Fruit fly (Drosophila melanogaster) whole organism, embryonic: ENCODE measurements around the gene Rab3GAP1.

Source experiments
- Adf1 ChIP-seq: fragments of 200-800 bp; sonication (Bioruptor generic); IDR thresholded peaks from 2 replicates; pipeline ENCODE4 v1.3.6; 2022; ENCODE audit warnings: missing biosample characterization, missing genetic modification characterization
- Bgb ChIP-seq: fragments of 200-800 bp; sonication (Bioruptor generic); IDR thresholded peaks from 2 replicates; pipeline ENCODE4 v1.3.6; 2022; ENCODE audit warnings: missing biosample characterization, missing genetic modification characterization; ENCODE audit not compliant: partially characterized antibody
- BtbVII ChIP-seq: fragments of 200-800 bp; sonication (Bioruptor generic); optimal IDR thresholded peaks from 3 replicates; lab custom pipeline; 2017; ENCODE audit warnings: missing biosample characterization, mild to moderate bottlenecking, missing genetic modification characterization
- CG1024 ChIP-seq: fragments of 200-800 bp; sonication (Bioruptor generic); IDR thresholded peaks from 2 replicates; pipeline ENCODE4 v1.3.6; 2022; ENCODE audit warnings: missing biosample characterization, missing genetic modification characterization
- CG10274 ChIP-seq: fragments of 200-800 bp; sonication (Bioruptor generic); optimal IDR thresholded peaks from 3 replicates; lab custom pipeline; 2017; ENCODE audit warnings: missing biosample characterization, mild to moderate bottlenecking, missing genetic modification characterization
- CG10366 ChIP-seq: fragments of 200-800 bp; sonication (Bioruptor generic); IDR thresholded peaks from 2 replicates; pipeline ENCODE4 v1.3.6; 2022; ENCODE audit warnings: missing biosample characterization, missing genetic modification characterization
- CG10543 ChIP-seq: fragments of 200-800 bp; sonication (Bioruptor generic); optimal IDR thresholded peaks from 3 replicates; lab custom pipeline; 2017; ENCODE audit warnings: missing biosample characterization, mild to moderate bottlenecking, missing genetic modification characterization, moderate library complexity
- CG11696 ChIP-seq: fragments of 200-800 bp; sonication (Bioruptor generic); IDR thresholded peaks from 2 replicates; pipeline ENCODE4 v1.3.6; 2022; ENCODE audit warnings: missing biosample characterization, missing genetic modification characterization
- CG1233 ChIP-seq: fragments of 200-800 bp; sonication (Bioruptor generic); optimal IDR thresholded peaks from 4 replicates; lab custom pipeline; 2018; ENCODE audit warnings: missing biosample characterization, mild to moderate bottlenecking, missing genetic modification characterization
- CG13287 ChIP-seq: fragments of 200-800 bp; sonication (Bioruptor generic); IDR thresholded peaks from 2 replicates; pipeline ENCODE4 v1.3.6; 2022; ENCODE audit warnings: missing biosample characterization, missing genetic modification characterization; ENCODE audit not compliant: partially characterized antibody
- CG14050 ChIP-seq: fragments of 200-800 bp; sonication (Bioruptor generic); IDR thresholded peaks from 3 replicates; pipeline ENCODE4 v1.3.6; 2022; ENCODE audit warnings: missing biosample characterization, missing genetic modification characterization
- CG17361 ChIP-seq: fragments of 200-800 bp; sonication (Bioruptor generic); IDR thresholded peaks from 3 replicates; pipeline ENCODE4 v1.3.6; 2022; ENCODE audit warnings: missing biosample characterization, missing genetic modification characterization
- CG17829 ChIP-seq: fragments of 200-800 bp; optimal IDR thresholded peaks from 2 replicates; lab custom pipeline; 2019; ENCODE audit warnings: missing biosample characterization, mild to moderate bottlenecking, missing genetic modification characterization, moderate library complexity
- CG1832 ChIP-seq: fragments of 200-800 bp; sonication (Bioruptor generic); optimal IDR thresholded peaks from 2 replicates; lab custom pipeline; 2017; ENCODE audit warnings: missing biosample characterization, mild to moderate bottlenecking, missing genetic modification characterization, inconsistent platforms
- CG2199 ChIP-seq: fragments of 200-800 bp; sonication (Bioruptor generic); IDR thresholded peaks from 3 replicates; pipeline ENCODE4 v1.3.6; 2022; ENCODE audit warnings: missing biosample characterization, missing genetic modification characterization
- CG3163 ChIP-seq: fragments of 200-800 bp; sonication (Bioruptor generic); optimal IDR thresholded peaks from 3 replicates; lab custom pipeline; 2016; ENCODE audit warnings: missing biosample characterization, missing genetic modification characterization
- CG3847 ChIP-seq: fragments of 200-800 bp; sonication (Bioruptor generic); IDR thresholded peaks from 2 replicates; pipeline ENCODE4 v1.3.6; 2022; ENCODE audit warnings: missing biosample characterization, missing genetic modification characterization
- CG6854 ChIP-seq: fragments of 200-800 bp; sonication (Bioruptor generic); optimal IDR thresholded peaks from 3 replicates; lab custom pipeline; 2017; ENCODE audit warnings: missing biosample characterization, mild to moderate bottlenecking, missing genetic modification characterization
- CG9932 ChIP-seq: fragments of 200-800 bp; sonication (Bioruptor generic); IDR thresholded peaks from 2 replicates; pipeline ENCODE4 v1.3.6; 2022; ENCODE audit warnings: missing biosample characterization, missing genetic modification characterization
- Dll ChIP-seq: fragments of 200-800 bp; sonication (Bioruptor generic); IDR thresholded peaks from 4 replicates; pipeline ENCODE4 v1.3.6; 2022; ENCODE audit warnings: missing biosample characterization, missing genetic modification characterization; ENCODE audit not compliant: partially characterized antibody
- E2f2 ChIP-seq: fragments of 200-800 bp; sonication (Bioruptor generic); IDR thresholded peaks from 2 replicates; pipeline ENCODE4 v1.3.6; 2022; ENCODE audit warnings: missing biosample characterization, missing genetic modification characterization
- Gsc ChIP-seq: fragments of 200-800 bp; sonication (Bioruptor generic); IDR thresholded peaks from 2 replicates; pipeline ENCODE4 v1.3.6; 2022; ENCODE audit warnings: missing biosample characterization, missing genetic modification characterization
- Hmr ChIP-seq: fragments of 200-800 bp; sonication (Bioruptor generic); optimal IDR thresholded peaks from 3 replicates; lab custom pipeline; 2017; ENCODE audit warnings: mild to moderate bottlenecking, missing biosample characterization, missing genetic modification reagents, missing genetic modification characterization
- MESR4 ChIP-seq: fragments of 200-800 bp; sonication (Bioruptor generic); optimal IDR thresholded peaks from 2 replicates; lab custom pipeline; 2018; ENCODE audit warnings: missing biosample characterization, mild to moderate bottlenecking, missing genetic modification characterization, moderate library complexity
- Med ChIP-seq: fragments of 200-800 bp; sonication (Bioruptor generic); peaks from one replicate; lab custom pipeline; 2016; ENCODE audit warnings: missing biosample characterization, missing genetic modification characterization, mild to moderate bottlenecking, inconsistent platforms, moderate library complexity
- NK7.1 ChIP-seq: fragments of 200-800 bp; sonication (Bioruptor generic); optimal IDR thresholded peaks from 3 replicates; lab custom pipeline; 2016; ENCODE audit warnings: missing biosample characterization, missing genetic modification characterization
- Nf-YA ChIP-seq: fragments of 200-800 bp; sonication (Bioruptor generic); IDR thresholded peaks from 2 replicates; pipeline ENCODE4 v1.3.6; 2022; ENCODE audit warnings: missing biosample characterization, missing genetic modification characterization
- Oaz ChIP-seq: fragments of 200-800 bp; sonication (Bioruptor generic); IDR thresholded peaks from 2 replicates; pipeline ENCODE4 v1.3.6; 2022; ENCODE audit warnings: missing biosample characterization, missing genetic modification characterization
- Side ChIP-seq: fragments of 200-800 bp; sonication (Bioruptor generic); optimal IDR thresholded peaks from 2 replicates; lab custom pipeline; 2016; ENCODE audit warnings: missing biosample characterization, missing genetic modification characterization
- Sry-δ ChIP-seq: fragments of 200-800 bp; sonication (Bioruptor generic); optimal IDR thresholded peaks from 2 replicates; lab custom pipeline; 2016; ENCODE audit warnings: missing biosample characterization, missing genetic modification characterization
- Trl ChIP-seq, 3 experiments: fragments of >200 bp in 2 of 3; fragments of 200-800 bp in 1 of 3; sonication (Bioruptor generic) in 1 of 3; optimal IDR thresholded peaks; 2 replicates in 1 of 3; 3 replicates in 2 of 3; lab custom pipeline; 2016 to 2017; ENCODE audit warnings: missing biosample characterization in 1 of 3, missing genetic modification characterization in 1 of 3
- bcd ChIP-seq: fragments of 200-800 bp; sonication (Bioruptor generic); optimal IDR thresholded peaks from 2 replicates; lab custom pipeline; 2017; ENCODE audit warnings: missing biosample characterization, mild to moderate bottlenecking, missing genetic modification characterization
- bowl ChIP-seq: fragments of 200-800 bp; sonication (Bioruptor generic); IDR thresholded peaks from 2 replicates; pipeline ENCODE4 v1.3.6; 2022; ENCODE audit warnings: missing biosample characterization, missing genetic modification characterization
- cas ChIP-seq: fragments of 200-800 bp; sonication (Bioruptor generic); IDR thresholded peaks from 2 replicates; pipeline ENCODE4 v1.3.6; 2022; ENCODE audit warnings: missing biosample characterization, missing genetic modification characterization
- cato ChIP-seq: fragments of 200-800 bp; sonication (Bioruptor generic); optimal IDR thresholded peaks from 2 replicates; lab custom pipeline; 2016; ENCODE audit warnings: missing biosample characterization, missing genetic modification characterization, borderline replicate concordance
- cg ChIP-seq: fragments of 200-800 bp; sonication (Bioruptor generic); optimal IDR thresholded peaks from 3 replicates; lab custom pipeline; 2019; ENCODE audit warnings: missing biosample characterization, mild to moderate bottlenecking, missing genetic modification characterization, moderate library complexity
- chinmo ChIP-seq: fragments of 200-800 bp; sonication (Bioruptor generic); IDR thresholded peaks from 4 replicates; pipeline ENCODE4 v1.3.6; 2022; ENCODE audit warnings: missing biosample characterization, missing genetic modification characterization; ENCODE audit not compliant: partially characterized antibody
- eve ChIP-seq, 2 experiments: fragments of >200 bp; optimal IDR thresholded peaks; 2 replicates each; lab custom pipeline; 2017; ENCODE audit warnings: missing biosample characterization in 2 of 2, missing genetic modification characterization in 2 of 2
- fd102C ChIP-seq: fragments of 200-800 bp; sonication (Bioruptor generic); optimal IDR thresholded peaks from 2 replicates; lab custom pipeline; 2018; ENCODE audit warnings: missing biosample characterization, mild to moderate bottlenecking, missing genetic modification characterization, moderate library complexity
- fru ChIP-seq: fragments of >200 bp; optimal IDR thresholded peaks from 2 replicates; lab custom pipeline; 2017
- jing ChIP-seq: fragments of 200-800 bp; sonication (Bioruptor generic); optimal IDR thresholded peaks from 2 replicates; lab custom pipeline; 2018; ENCODE audit warnings: missing biosample characterization, mild to moderate bottlenecking, missing genetic modification characterization
- kah ChIP-seq: fragments of 200-800 bp; sonication (Bioruptor generic); optimal IDR thresholded peaks from 2 replicates; lab custom pipeline; 2018; ENCODE audit warnings: missing biosample characterization, mild to moderate bottlenecking, missing genetic modification characterization
- row ChIP-seq: fragments of 200-800 bp; sonication (Bioruptor generic); IDR thresholded peaks from 3 replicates; pipeline ENCODE4 v1.3.6; 2022; ENCODE audit warnings: missing biosample characterization, missing genetic modification characterization
- salm ChIP-seq: fragments of 200-800 bp; sonication (Bioruptor generic); optimal IDR thresholded peaks from 2 replicates; lab custom pipeline; 2018; ENCODE audit warnings: missing biosample characterization, mild to moderate bottlenecking, missing genetic modification characterization
- sd ChIP-seq: fragments of 200-800 bp; sonication (Bioruptor generic); optimal IDR thresholded peaks from 3 replicates; lab custom pipeline; 2018; ENCODE audit warnings: missing biosample characterization, mild to moderate bottlenecking, missing genetic modification characterization, moderate library complexity
- shn ChIP-seq: fragments of 200-800 bp; sonication (Bioruptor generic); optimal IDR thresholded peaks from 3 replicates; lab custom pipeline; 2016; ENCODE audit warnings: missing biosample characterization, missing genetic modification characterization
- sima ChIP-seq: fragments of 200-800 bp; sonication (Bioruptor generic); optimal IDR thresholded peaks from 2 replicates; lab custom pipeline; 2016; ENCODE audit warnings: missing biosample characterization, missing genetic modification characterization
- toy ChIP-seq: fragments of 200-800 bp; sonication (Bioruptor generic); IDR thresholded peaks from 2 replicates; pipeline ENCODE4 v1.3.6; 2022; ENCODE audit warnings: missing biosample characterization, missing genetic modification characterization
- twi ChIP-seq: fragments of 200-800 bp; optimal IDR thresholded peaks from 2 replicates; lab custom pipeline; 2019; ENCODE audit warnings: missing biosample characterization, mild to moderate bottlenecking, missing genetic modification characterization, moderate library complexity
- wor ChIP-seq: fragments of 200-800 bp; sonication (Bioruptor generic); IDR thresholded peaks from 2 replicates; pipeline ENCODE4 v1.3.6; 2022; ENCODE audit warnings: missing biosample characterization, missing genetic modification characterization

Gene Rab3GAP1

DNA sequence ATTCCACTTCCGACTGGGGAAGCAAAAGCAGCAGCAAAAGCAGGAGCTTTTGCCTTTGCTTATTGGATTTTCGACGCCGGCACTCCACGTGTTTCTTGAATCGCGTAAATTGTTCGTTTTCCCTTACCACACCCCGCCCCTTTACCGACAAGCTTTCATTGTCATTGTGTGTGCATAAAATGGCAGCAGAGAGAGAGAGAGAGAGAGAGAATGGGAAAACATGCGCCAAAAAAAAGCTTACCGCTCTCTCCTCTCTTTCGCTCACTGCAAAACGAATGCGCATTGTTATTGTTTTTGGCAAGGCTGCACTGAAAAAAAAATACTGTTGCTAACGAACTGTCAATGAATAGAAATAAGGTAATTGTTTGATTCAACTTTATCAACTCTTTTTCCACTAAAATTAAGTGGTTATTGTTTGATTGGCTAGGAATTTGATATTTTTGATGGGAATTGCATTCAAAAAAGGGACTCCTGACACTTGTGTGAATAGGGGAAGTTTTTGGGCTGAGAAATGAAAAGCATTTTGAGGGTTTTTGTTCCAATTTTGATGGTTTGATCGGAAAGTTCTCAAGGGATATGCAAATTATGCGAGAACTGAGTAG lies 39.0 kb upstream of the Rab3GAP1 start (continued):
- no peak for TF ChIP-seq Gsc (GFP tag; lab: Robert Waterston, UW)
- TF ChIP-seq row (GFP tag; lab: Robert Waterston, UW): no peak
- TF ChIP-seq E2f2 (GFP tag; lab: Robert Waterston, UW): no peak
- TF ChIP-seq BtbVII: no peak
- no peak for TF ChIP-seq cas
- TF ChIP-seq CG3163: no peak
- peak; percentile 87 to 96 for TF ChIP-seq Trl (optimal IDR thresholded peaks at IDR 0.05; lab: Kevin White, UChicago)
- TF ChIP-seq Trl (GFP tag; optimal IDR thresholded peaks at IDR 0.05; lab: Kevin White, UChicago): no peak
- TF ChIP-seq Med (GFP tag; lab: Kevin White, UChicago): peak; percentile 82
- no peak for TF ChIP-seq fd102C
- peak; percentile 37 for TF ChIP-seq CG17829 (tag; lab: Kevin White, UChicago)
- peak in 1 of 2 experiments; percentile 70 for TF ChIP-seq eve (GFP tag; optimal IDR thresholded peaks at IDR 0.05; lab: Kevin White, UChicago)
- TF ChIP-seq CG9932 (GFP tag; lab: Robert Waterston, UW): no peak
- TF ChIP-seq Side (GFP tag; lab: Kevin White, UChicago): no peak
- no peak for TF ChIP-seq CG10274
- no peak for TF ChIP-seq wor (GFP tag; lab: Robert Waterston, UW)
- no peak for TF ChIP-seq jing (GFP tag; lab: Kevin White, UChicago)
- TF ChIP-seq Dll: no peak
- 0 out of 2 replicates have a peak, but pooled peaks have one; percentile 27 for TF ChIP-seq Oaz
- peak; percentile 30 for TF ChIP-seq sd
- TF ChIP-seq Hmr (GFP tag; lab: Kevin White, UChicago): no peak
- peak; percentile 31; the same call in 1 of the 2 replicates for TF ChIP-seq CG10366
- TF ChIP-seq toy: no peak
- TF ChIP-seq CG13287 (GFP tag; lab: Robert Waterston, UW): 0 out of 2 replicates have a peak, but pooled peaks have one; percentile 6
- no peak for TF ChIP-seq sima (GFP tag; lab: Kevin White, UChicago)
- no peak for TF ChIP-seq MESR4 (GFP tag; lab: Kevin White, UChicago)
- peak; percentile 6; the same call in 1 of the 2 replicates for TF ChIP-seq Nf-YA (GFP tag; lab: Robert Waterston, UW)
- peak; percentile 100 for TF ChIP-seq chinmo (GFP tag; lab: Robert Waterston, UW)
- no peak for TF ChIP-seq CG1024
- 0 out of 3 replicates have a peak, but pooled peaks have one; percentile 2 for TF ChIP-seq CG2199 (GFP tag; lab: Robert Waterston, UW)
- TF ChIP-seq NK7.1 (GFP tag; lab: Kevin White, UChicago): no peak
- TF ChIP-seq bcd (GFP tag; lab: Kevin White, UChicago): no peak
- TF ChIP-seq cg (GFP tag; lab: Kevin White, UChicago): peak; percentile 69
- TF ChIP-seq salm (tag; lab: Kevin White, UChicago): no peak
- TF ChIP-seq Bgb (GFP tag; lab: Robert Waterston, UW): no peak
- TF ChIP-seq cato (GFP tag; lab: Kevin White, UChicago): no peak
- 0 out of 3 replicates have a peak, but pooled peaks have one; percentile 29 for TF ChIP-seq CG17361 (GFP tag; lab: Robert Waterston, UW)
- no peak for TF ChIP-seq fru (lab: Kevin White, UChicago)
- TF ChIP-seq CG1832: no peak
- TF ChIP-seq shn (GFP tag; lab: Kevin White, UChicago): peak; percentile 9
- no peak for TF ChIP-seq CG11696 (GFP tag; lab: Robert Waterston, UW)
- TF ChIP-seq CG10543: no peak
- TF ChIP-seq Adf1: no peak
- TF ChIP-seq CG14050: peak; percentile 36; the same call in 2 of the 3 replicates
- TF ChIP-seq twi: no peak
- TF ChIP-seq CG1233 (GFP tag; lab: Kevin White, UChicago): no peak
- no peak for TF ChIP-seq CG6854
- TF ChIP-seq kah (GFP tag; lab: Kevin White, UChicago): no peak
- no peak for TF ChIP-seq Sry-δ (GFP tag; lab: Kevin White, UChicago)
- no peak for TF ChIP-seq bowl (GFP tag; lab: Robert Waterston, UW)
- no peak for TF ChIP-seq CG3847 (GFP tag; lab: Robert Waterston, UW)
